Fruit fly (Drosophila melanogaster) whole organism, larva: ENCODE data around the gene CG14722.
A peak's percentile ranks its signal among the peaks of the same experiment; 100 is the strongest.

ENCODE experiments used
- noc ChIP-seq: fragments of 200-800 bp; sonication (Bioruptor generic); optimal IDR thresholded peaks from 3 replicates; lab custom pipeline; 2019; ENCODE audit warnings: missing biosample characterization, mild to moderate bottlenecking, missing genetic modification characterization, moderate library complexity

Gene CG14722

DNA sequence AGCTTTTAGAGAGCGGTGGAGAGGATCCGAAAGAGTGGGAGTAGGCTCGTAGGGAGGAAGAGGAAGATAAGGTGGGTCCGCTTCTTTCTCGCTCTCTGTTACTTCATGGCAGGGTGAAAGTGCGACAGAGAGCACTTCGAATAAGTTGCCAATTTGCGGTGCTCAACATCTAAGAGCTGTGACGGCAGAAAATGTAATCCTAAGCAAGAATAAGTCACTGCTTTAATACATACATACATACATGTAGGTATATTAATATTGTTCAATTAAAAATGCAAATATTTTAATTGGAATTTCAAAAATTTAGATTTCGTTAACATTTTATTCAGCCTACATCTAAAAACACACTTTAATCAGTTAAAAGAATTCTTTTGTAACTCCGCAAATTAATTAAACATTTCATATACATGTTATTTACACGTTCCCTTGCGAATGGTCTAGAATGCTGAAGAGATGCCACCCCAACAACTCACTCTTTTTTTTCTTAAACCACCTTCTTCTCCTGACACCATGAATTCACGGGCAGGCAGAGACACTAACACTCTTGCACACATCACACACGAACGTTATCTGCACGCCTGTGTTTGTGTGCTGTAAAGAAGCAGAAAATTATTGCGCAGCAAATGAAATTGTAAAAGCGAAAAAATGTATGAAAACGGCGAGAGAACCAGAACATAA is 17.0 kb downstream of the CG14722 start:
- TF ChIP-seq noc (tag; lab: Kevin White, UChicago): peak; percentile 40

DNA sequence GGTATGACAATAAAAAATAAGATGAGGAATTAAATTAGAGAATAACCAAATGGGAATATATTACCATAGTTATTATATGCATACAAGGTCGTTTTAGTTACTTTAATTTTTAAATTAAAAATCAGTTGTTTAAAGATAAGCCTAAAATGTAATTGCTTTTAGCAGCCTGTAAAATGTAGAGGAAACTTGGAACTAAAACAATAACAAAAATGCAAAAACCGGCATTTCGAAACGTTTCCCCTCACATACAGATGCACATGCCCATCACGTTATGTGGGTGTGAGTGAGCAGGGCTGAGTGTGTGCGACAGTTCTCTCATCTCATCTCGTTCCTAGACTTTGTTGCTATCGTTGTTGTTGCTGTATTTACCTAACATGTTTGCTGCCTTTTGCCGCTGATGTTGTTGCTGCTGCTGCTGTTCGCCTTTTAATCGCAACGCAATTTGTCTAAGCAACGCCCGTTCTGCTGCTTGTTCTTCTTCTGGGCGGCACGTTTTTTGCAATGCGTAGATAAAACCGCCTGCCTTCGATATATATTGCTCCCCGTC is 17.6 kb downstream of the CG14722 start:
- no peak for TF ChIP-seq noc (tag; lab: Kevin White, UChicago)

DNA sequence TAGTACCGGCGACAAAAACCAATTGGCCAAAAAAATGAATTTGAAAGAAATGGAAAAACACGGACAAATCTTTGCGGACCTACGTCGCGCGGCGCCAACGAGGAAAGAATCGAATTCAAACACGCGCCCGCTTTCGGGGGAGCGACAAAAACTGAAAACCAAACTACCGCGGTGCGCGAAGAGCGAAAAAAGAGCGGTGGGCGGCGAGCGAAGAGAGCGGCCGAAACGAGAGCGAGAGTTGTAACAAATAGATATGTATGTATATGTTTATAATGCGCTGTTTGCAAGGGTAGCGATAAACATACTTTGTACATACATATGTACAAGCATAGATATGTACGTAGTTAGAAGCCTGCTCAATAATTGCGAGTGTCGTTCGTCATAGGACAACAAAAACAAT is 18.3 kb downstream of the CG14722 start:
- TF ChIP-seq noc (tag; lab: Kevin White, UChicago): no peak

DNA sequence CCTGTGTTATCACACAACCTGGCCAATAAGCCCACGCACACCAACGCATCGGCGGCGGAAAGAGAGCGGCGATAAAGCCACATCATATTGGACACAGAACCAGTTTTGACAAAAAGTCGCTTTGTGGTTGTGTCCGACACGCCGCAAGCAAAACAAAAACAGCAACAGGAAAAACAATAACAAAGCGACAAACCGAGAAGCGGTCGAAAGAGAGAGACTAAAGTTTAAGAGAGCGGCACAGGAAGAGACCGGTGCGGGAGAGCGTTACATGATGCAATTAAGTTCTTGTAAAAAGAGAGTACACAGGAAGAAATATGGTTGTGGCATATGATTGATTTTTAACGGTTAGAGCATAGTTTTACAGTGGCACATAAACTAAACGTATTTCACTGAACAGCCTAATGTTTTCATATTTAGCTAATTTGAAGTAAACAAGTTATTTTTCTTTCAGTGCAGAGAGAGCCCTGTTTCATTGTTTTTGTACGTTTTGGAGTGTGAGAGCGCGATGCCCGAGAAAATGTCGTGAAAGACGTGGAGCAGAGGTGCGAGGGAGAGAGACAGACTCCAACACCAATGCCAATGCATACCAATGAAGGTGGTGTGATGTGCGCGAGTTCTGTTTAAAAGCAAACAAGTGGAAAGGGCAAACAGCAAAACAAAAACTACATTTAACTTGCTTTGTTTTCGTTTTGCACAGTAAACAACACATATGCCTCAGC is 19.1 kb downstream of the CG14722 start:
- peak; percentile 99 for TF ChIP-seq noc (tag; lab: Kevin White, UChicago)

DNA sequence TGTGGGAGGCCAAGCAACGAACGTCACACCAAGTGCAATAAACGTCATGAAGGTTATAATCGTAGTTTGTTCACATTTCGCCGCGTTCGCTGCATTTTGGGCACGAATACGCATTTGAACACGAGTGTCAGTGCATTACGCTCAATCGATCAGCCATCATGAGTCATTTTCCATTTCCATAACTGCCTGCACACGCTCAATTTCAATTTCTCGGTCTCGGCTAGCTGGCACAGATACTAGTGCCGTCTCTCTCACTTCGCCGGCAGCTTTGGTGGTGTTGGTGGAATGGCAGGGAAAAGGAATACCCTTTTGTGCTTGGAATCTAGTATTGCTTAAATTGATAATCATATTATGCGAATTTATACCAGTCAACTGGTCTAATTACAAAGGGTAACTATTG is 20.0 kb downstream of the CG14722 start:
- no peak for TF ChIP-seq noc (tag; lab: Kevin White, UChicago)

DNA sequence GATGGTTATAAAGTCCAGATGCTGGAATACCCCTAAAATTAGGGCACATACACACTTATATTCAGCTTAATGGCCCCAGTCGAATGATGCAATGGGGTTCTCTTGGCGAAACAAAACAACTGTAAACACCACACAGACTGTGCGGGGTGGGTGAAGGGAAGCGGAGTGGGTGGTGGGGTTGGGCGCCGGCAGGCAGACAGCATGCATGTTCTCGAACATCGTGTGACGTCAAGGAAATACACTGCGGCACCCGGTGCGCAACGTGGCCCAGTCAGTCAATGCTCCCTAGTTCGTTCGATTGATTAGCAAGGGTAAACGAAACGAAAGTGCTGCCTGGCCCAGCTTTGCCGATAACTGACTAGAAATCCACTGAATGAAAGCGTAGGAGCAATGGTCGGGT is 20.8 kb downstream of the CG14722 start:
- no peak for TF ChIP-seq noc (tag; lab: Kevin White, UChicago)

DNA sequence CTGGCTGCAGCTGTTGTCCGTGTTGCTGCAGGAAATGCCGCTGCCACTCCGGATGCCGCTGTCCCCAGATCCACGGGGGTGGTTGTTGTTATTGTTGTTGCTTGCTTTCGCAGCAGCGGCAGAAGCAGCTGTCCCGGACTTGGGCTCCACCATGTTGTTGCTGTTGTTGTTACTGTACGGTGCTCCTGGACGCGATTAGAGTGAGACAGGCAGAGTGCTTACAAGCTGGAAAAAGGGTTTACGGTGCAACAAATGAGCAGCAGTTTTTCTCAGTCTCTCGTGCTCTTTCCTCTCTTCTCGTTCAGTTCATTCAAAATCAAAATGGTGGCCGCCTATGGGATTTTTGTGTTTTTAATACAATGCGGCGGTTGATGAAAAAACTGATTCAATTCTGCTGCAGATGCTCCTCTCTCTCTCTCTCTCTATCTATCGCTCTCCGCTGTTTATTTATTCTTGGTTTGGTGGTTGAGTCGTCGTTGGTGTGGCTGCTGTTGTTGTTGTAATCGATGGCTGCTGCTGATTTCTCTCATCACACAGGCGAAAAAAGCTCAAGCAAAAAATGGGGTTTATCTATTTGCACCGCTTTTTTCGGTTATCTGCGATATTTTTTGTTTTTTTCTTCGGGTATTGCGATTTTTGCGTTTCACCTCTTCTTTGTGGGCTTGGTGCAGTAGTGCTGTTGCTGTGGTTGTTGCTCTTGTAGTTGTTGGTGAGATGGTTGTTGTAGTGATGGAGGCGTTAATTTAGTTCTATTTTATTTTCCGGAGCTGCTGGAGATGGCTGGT is 22.0 kb downstream of the CG14722 start:
- TF ChIP-seq noc (tag; lab: Kevin White, UChicago): no peak

DNA sequence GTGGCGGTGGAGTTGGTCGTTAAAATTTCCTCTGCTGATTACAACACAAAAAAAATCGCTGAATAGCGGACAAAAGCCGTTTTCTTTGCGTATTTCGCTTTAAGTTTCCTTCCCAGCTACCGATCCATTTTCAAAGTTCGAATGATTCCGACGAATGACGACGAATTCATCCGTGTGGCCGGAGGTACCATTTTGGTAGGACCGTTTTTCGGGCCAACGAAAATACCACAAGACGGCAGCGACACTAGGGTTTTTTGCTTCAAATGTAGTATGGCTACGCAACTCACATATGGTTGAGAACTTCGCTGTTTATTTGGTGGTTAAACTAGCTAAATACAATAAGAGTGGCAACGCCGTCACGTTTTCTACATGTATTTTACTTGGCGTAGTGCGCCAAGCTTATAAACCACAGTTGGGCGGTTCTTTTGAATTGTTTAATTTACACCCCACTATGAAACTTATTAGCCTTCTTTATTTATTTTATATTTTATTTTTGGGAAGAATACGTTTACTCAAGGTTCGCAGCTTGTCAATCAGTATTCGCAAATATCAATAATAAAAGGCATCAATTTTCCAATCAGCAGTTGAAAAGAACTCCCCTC is 22.7 kb downstream of the CG14722 start, which contains the start of gene Lk6:
TSS of gene Lk6 (minus strand) at position 179 of the 602 bp plus-strand sequence.
- peak; percentile 73 for TF ChIP-seq noc (tag; lab: Kevin White, UChicago)

DNA sequence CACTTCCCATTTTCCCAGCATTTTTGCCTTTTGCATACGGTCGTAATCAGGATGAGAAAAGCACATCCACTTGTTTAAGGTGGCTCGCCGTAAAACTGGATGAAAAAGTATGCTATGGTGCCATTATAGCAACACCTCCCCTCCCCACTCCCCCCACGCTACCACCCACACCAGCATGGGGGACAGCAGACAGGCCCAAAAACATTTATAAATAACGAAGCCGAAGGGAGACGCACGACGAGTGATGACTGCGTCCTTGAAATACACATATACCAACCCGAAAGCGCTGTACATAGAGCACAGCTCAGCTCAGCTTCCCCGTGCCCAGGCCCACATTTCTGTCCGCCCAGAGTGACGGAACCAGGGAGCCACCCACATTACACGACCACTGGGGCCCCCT is 29.0 kb downstream of the CG14722 start:
- no peak for TF ChIP-seq noc (tag; lab: Kevin White, UChicago)

DNA sequence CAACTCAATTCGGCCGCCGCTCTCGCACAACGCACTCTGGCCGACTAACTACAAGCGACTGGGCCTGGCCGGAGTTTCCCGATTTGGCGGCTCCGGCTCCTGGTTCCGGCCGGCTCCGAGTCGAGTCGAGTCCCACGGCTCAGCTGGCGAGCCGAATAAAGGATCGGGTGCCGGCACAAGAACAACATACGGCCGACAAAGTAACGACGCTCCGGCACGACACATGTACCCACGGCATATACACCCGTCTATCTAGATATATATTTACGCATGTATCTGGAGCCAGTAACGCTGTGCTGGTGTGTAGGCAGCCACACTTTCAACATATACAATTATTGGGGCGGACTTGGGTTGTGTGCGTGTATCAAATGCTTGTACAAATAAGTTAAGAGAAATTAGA is 29.8 kb downstream of the CG14722 start:
- no peak for TF ChIP-seq noc (tag; lab: Kevin White, UChicago)

DNA sequence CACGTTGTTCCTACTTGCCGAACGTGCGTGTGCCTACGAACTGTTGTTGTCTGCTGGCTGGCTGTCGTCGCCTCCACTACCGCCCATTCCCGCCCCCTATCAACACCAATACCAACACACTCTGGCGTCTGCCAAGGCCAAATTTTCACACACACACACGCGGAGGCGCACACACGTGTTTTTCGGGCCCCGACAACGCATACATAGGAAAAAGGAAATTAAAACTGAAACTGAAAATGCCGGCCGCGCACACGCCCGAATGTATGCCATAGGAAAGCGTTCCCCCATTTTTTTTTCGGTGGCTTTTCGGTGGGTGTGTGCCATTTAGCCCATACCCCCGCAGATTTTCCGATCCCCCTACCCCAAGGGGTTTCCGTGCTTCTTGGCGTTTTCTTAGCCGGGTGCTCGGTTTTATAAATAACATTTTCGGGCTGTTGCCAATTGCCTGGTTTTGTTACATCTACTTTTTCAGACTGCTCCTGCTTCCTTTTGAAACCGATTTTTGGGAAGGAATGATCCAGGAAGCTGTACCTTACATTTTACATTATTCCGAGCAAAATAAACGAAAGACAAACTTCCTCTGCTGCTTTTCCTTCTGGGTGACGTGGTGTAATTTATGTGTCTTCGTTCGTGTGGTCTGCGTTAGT is 30.6 kb downstream of the CG14722 start:
- no peak for TF ChIP-seq noc (tag; lab: Kevin White, UChicago)

DNA sequence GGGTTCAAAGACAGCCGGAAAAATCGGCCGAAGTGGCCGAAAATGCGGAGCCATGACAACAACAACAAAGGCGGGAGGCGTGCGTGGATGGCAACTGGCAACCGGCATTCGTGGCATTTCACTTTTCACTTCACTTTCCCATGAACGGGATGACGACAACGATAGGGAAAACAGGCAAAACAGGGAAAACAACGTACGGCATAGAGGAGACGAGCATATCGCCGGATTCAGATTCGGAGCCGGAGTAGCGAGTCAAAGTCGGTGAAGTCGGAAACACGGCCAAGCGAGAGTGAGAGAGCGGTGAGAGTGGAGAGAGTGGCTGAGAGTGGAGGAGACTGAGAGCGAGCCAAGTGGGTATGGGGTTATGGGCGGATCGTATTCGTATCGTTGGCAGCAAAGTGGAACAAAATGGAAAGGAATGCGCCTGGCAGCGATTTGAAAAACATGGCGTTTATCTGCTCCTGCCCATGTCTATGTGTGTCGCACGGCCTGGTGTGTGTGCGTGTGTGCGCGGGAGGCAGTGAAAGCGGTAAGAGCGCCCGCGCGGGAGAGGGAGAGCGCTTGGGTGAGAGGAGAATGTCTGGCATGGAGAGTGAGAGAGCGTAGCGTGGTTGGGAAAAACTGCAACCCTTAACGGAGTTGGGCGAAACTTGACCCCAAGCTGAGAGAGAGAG is 31.8 kb downstream of the CG14722 start:
- TF ChIP-seq noc (tag; lab: Kevin White, UChicago): no peak

DNA sequence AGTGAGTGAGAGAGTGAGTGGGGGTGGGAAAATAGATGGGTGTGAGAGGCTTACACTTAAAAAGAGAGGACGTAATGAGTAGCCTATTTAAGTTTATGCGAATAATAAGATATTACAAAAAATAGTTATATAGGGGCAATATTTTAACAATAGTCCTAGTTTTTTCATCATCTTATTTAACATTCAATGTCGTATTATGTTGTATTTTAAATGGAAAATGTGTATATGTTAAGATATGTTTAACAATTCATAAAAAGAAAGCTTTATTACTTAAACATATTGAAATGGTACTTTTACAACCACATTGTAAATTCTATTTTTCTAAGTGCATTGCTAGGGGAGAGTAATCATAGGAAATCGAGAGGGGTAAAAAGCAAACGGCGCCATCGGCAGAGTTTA is 32.3 kb downstream of the CG14722 start:
- peak; percentile 7 for TF ChIP-seq noc (tag; lab: Kevin White, UChicago)

DNA sequence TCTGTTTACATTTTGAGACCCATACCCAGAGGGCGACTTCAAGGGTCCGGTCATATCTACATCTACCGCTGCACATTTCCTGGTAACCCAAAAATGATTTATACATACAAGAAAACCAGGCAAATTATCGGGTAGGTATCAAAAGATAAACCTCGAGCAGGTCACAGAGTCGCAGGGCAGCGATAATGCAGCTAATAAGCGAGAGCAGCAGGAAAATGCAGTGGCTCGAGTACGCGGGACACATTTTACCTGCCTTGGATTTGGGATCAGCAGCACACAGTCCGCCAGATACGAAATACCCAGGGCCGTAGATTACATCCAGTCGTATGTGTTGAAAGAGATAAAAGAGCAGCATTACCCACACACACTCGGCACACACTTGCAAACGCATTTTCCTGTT is 33.5 kb downstream of the CG14722 start:
- no peak for TF ChIP-seq noc (tag; lab: Kevin White, UChicago)
